Worm (Caenorhabditis elegans) whole organism, late embryonic: ENCODE measurements around the gene F22E5.12.

Source experiments
- ceh-14 ChIP-seq: sonication (generic microtip); optimal IDR thresholded peaks from 2 replicates; lab custom pipeline; 2016; ENCODE audit warnings: missing genotype, missing genetic modification characterization, missing compliant biosample characterization
- ceh-18 ChIP-seq: sonication (generic microtip); optimal IDR thresholded peaks from 2 replicates; lab custom pipeline; 2016; ENCODE audit warnings: missing genetic modification characterization, missing compliant biosample characterization
- hlh-6 ChIP-seq: sonication (generic microtip); optimal IDR thresholded peaks from 2 replicates; lab custom pipeline; 2016; ENCODE audit warnings: missing genotype, missing genetic modification characterization, missing compliant biosample characterization
- hlh-8 ChIP-seq: sonication (generic microtip); optimal IDR thresholded peaks from 2 replicates; lab custom pipeline; 2016; ENCODE audit warnings: missing genotype, missing genetic modification characterization, missing compliant biosample characterization
- lin-11 ChIP-seq: fragments of 200-800 bp; sonication (Bioruptor generic); optimal IDR thresholded peaks from 2 replicates; lab custom pipeline; 2018; ENCODE audit warnings: mild to moderate bottlenecking, missing genetic modification characterization, missing compliant biosample characterization
- madf-2 ChIP-seq: sonication (generic microtip); optimal IDR thresholded peaks from 2 replicates; lab custom pipeline; 2017; ENCODE audit warnings: missing genetic modification characterization, missing compliant biosample characterization
- mec-3 ChIP-seq: sonication (generic microtip); optimal IDR thresholded peaks from 2 replicates; lab custom pipeline; 2016; ENCODE audit warnings: borderline replicate concordance, missing genetic modification characterization, missing compliant biosample characterization
- nhr-11 ChIP-seq: fragments of 150-350 bp; optimal IDR thresholded peaks from 2 replicates; lab custom pipeline; 2014; ENCODE audit warnings: missing biosample characterization, missing genetic modification characterization
- pqm-1 ChIP-seq: sonication (generic microtip); optimal IDR thresholded peaks from 2 replicates; lab custom pipeline; 2016; ENCODE audit warnings: missing genetic modification characterization, missing compliant biosample characterization
- unc-3 ChIP-seq, 2 experiments: fragments of 200-800 bp in 1 of 2; sonication (Bioruptor generic) in 1 of 2; sonication (generic microtip) in 1 of 2; conservative IDR thresholded peaks in 1 of 2; optimal IDR thresholded peaks in 1 of 2; 2 replicates each; pipeline versions ENCODE4 v1.3.6 to Lab custom; 2016 to 2022; ENCODE audit warnings: missing compliant biosample characterization in 2 of 2, missing genetic modification characterization in 2 of 2, missing genetic modification reagents in 1 of 2
- unc-55 ChIP-seq: sonication (generic microtip); optimal IDR thresholded peaks from 2 replicates; lab custom pipeline; 2017; ENCODE audit warnings: missing biosample characterization, missing genetic modification reagents, missing genetic modification characterization

DNA sequence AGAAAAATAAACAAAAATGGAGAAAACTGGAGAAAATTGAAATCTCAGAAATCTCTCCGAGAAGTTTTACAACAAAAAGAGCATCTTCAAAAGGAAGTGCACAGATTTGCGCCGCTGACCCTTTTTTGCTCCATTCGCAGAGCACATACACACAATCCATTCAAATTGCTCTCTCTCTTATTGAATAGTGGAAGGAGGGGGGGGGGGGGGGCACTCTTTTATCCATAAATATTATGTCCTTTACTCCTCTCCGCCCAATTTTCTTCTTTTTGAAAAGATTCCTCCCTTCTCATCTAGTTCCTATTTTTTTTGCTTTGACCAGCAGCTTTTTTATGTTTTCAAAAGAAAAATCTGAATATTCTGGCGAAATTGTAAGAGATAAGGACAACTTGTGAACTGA lies 48.4 kb upstream of the F22E5.12 start:
- TF ChIP-seq hlh-6 (no peak), hlh-8 (tag; lab: Kevin White, UChicago) (no peak), madf-2 (tag; lab: Kevin White, UChicago) (no peak), ceh-14 (tag; lab: Kevin White, UChicago) (no peak), ceh-18 (tag; lab: Kevin White, UChicago) (no peak), lin-11 (no peak), unc-55 (GFP tag; lab: Kevin White, UChicago) (no peak), nhr-11 (tag; lab: Kevin White, UChicago) (no peak), unc-3 (GFP tag; conservative IDR thresholded peaks at IDR 0.05; lab: Robert Waterston, UW) (no peak), unc-3 (tag; optimal IDR thresholded peaks at IDR 0.05; lab: Kevin White, UChicago) (no peak), mec-3 (tag; lab: Kevin White, UChicago) (no peak), pqm-1 (no peak)
